Worm (Caenorhabditis elegans): ENCODE data around the gene Y40A1A.3.

DNA sequence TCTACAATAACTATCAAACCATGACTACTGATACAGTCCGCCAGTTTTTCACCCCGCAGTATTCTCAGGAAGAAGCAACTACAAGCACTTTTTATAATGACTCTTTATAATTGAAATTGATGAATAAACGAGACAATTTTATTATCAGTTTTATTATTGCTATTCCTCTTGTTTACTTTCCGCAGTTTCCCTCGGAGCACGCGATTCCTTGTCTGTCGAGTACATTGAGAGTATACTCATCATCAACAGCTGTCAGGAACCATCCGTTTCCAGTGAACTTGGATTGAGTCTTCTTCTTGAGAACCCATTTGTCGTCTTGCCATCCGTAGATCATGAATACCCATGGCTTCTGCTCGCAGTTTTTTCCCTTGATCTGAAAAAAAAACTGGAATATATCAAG lies 33.0 kb upstream of the Y40A1A.3 start:
- no peak for TF ChIP-seq ama-1 (optimal IDR thresholded peaks at IDR 0.05)
- no peak for TF ChIP-seq pha-4 (tag; optimal IDR thresholded peaks at IDR 0.05)
- no peak for TF ChIP-seq ahr-1 (tag; optimal IDR thresholded peaks at IDR 0.05)
- TF ChIP-seq ceh-45 (GFP tag; IDR thresholded peaks at IDR 0.05), result no peak
- no peak for TF ChIP-seq tbx-2 (tag; optimal IDR thresholded peaks at IDR 0.05)
